Fruit fly (Drosophila melanogaster): ENCODE measurements around the gene alphaTub85E.

alphaTub85E gene

DNA sequence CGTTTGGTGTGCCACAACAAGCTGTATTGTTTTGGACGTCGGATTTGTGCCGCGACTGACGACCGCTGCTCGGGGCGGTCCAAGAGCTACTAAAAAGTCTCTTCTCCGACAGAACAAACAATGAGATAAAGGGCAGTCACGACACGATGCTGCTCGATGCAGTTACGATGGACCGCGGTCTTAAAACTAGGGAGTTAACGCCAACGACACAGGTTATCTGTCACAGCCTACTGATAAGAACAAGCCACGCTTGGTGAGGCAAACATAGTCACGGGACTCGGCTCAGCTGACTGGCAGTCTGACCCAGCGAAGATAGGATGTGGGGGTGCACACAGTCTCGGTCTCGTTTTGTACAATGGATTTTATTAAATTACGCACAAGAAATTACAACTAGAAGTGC, 48.9 kb downstream of the alphaTub85E start, which contains the start of gene CG9444:
Gene CG9444 (minus strand): TSS at position 140 of the 400 bp plus-strand sequence.
- TF ChIP-seq CG14711 (tag; optimal IDR thresholded peaks at IDR 0.05) (no peak), CG7101 (tag; optimal IDR thresholded peaks at IDR 0.05) (no peak), cnc (optimal IDR thresholded peaks at IDR 0.05) (no peak), cic (GFP tag; optimal IDR thresholded peaks at IDR 0.05) (no peak), CG33017 (tag; optimal IDR thresholded peaks at IDR 0.05) (no peak)

DNA sequence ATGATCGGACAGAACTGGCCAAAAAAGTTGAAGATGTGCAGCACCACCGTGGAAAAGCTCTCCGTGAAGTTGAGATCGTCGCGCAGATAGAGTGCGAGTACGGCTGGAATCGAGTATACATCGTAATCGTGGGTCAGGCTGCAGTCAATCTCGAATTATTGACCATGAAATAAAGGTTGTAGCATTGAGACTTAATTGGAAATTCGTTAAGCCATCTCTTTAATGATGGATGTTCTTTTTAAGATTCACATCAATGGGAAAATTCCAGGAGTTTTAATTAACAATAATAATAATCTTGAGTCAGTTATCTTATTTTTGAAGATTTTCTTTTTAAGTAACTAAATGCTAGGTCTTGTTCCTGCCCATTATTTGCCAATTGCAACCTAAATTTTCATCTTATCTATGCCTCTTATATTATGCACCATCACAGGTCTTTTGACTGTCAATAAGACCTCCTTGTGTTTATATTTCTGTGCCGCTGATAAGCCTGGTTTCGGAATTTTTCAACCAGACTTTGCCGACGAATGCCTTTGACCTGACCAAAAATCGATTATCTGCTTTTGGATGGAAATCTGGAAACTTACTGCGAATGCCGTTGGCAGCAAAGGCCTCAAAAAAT, 49.9 kb downstream of the alphaTub85E start:
- TF ChIP-seq Mnt (GFP tag; optimal IDR thresholded peaks at IDR 0.05) (no peak), CG7045 (GFP tag; optimal IDR thresholded peaks at IDR 0.05) (no peak), cic (GFP tag; optimal IDR thresholded peaks at IDR 0.05) (no peak)
